Fruit fly (Drosophila melanogaster) whole organism, embryonic: ENCODE measurements around the gene IM33.
A peak's percentile ranks its signal among the peaks of the same experiment; 100 is the strongest.

ENCODE experiments used
- CG10147 ChIP-seq: fragments of 200-800 bp; sonication (Bioruptor generic); optimal IDR thresholded peaks from 2 replicates; lab custom pipeline; 2019; ENCODE audit warnings: missing biosample characterization, mild to moderate bottlenecking, missing genetic modification characterization, moderate library complexity
- CG11398 ChIP-seq: fragments of 200-800 bp; sonication (Bioruptor generic); optimal IDR thresholded peaks from 2 replicates; lab custom pipeline; 2016; ENCODE audit warnings: missing biosample characterization, missing genetic modification characterization
- CG12942 ChIP-seq: fragments of 200-800 bp; sonication (Bioruptor generic); optimal IDR thresholded peaks from 3 replicates; lab custom pipeline; 2016; ENCODE audit warnings: missing biosample characterization, missing genetic modification characterization
- CG13287 ChIP-seq: fragments of 200-800 bp; sonication (Bioruptor generic); IDR thresholded peaks from 2 replicates; pipeline ENCODE4 v1.3.6; 2022; ENCODE audit warnings: missing biosample characterization, missing genetic modification characterization; ENCODE audit not compliant: partially characterized antibody
- CG14050 ChIP-seq: fragments of 200-800 bp; sonication (Bioruptor generic); IDR thresholded peaks from 3 replicates; pipeline ENCODE4 v1.3.6; 2022; ENCODE audit warnings: missing biosample characterization, missing genetic modification characterization
- CG14965 ChIP-seq: fragments of 200-800 bp; sonication (Bioruptor generic); optimal IDR thresholded peaks from 2 replicates; lab custom pipeline; 2016; ENCODE audit warnings: missing biosample characterization, missing genetic modification characterization, borderline replicate concordance
- CG15479 ChIP-seq: fragments of 200-800 bp; sonication (Bioruptor generic); optimal IDR thresholded peaks from 3 replicates; lab custom pipeline; 2019; ENCODE audit warnings: missing biosample characterization, mild to moderate bottlenecking, missing genetic modification characterization, moderate library complexity
- CG16863 ChIP-seq: fragments of 200-800 bp; sonication (Bioruptor generic); optimal IDR thresholded peaks from 3 replicates; lab custom pipeline; 2016; ENCODE audit warnings: missing biosample characterization, missing genetic modification characterization
- CG17328 ChIP-seq: fragments of 200-800 bp; sonication (Bioruptor generic); IDR thresholded peaks from 2 replicates; pipeline ENCODE4 v1.3.6; 2022; ENCODE audit warnings: missing biosample characterization, missing genetic modification characterization
- CG17385 ChIP-seq: fragments of 200-800 bp; sonication (Bioruptor generic); optimal IDR thresholded peaks from 3 replicates; lab custom pipeline; 2018; ENCODE audit warnings: missing biosample characterization, mild to moderate bottlenecking, missing genetic modification characterization
- CG2116 ChIP-seq: fragments of 200-800 bp; sonication (Bioruptor generic); optimal IDR thresholded peaks from 3 replicates; lab custom pipeline; 2018; ENCODE audit warnings: missing biosample characterization, mild to moderate bottlenecking, missing genetic modification characterization
- CG2199 ChIP-seq: fragments of 200-800 bp; sonication (Bioruptor generic); IDR thresholded peaks from 3 replicates; pipeline ENCODE4 v1.3.6; 2022; ENCODE audit warnings: missing biosample characterization, missing genetic modification characterization
- CG31365 ChIP-seq: fragments of 200-800 bp; sonication (Bioruptor generic); optimal IDR thresholded peaks from 2 replicates; lab custom pipeline; 2018; ENCODE audit warnings: missing biosample characterization, mild to moderate bottlenecking, missing genetic modification characterization
- CG34376 ChIP-seq: fragments of 200-800 bp; sonication (Bioruptor generic); optimal IDR thresholded peaks from 2 replicates; lab custom pipeline; 2018; ENCODE audit warnings: missing biosample characterization, mild to moderate bottlenecking, missing genetic modification characterization
- CG8281 ChIP-seq: fragments of 200-800 bp; sonication (Bioruptor generic); optimal IDR thresholded peaks from 2 replicates; lab custom pipeline; 2018; ENCODE audit warnings: missing biosample characterization, mild to moderate bottlenecking, missing genetic modification characterization, moderate library complexity
- Dad ChIP-seq: fragments of 200-800 bp; sonication (Bioruptor generic); optimal IDR thresholded peaks from 3 replicates; lab custom pipeline; 2016; ENCODE audit warnings: missing biosample characterization, missing genetic modification characterization
- Dip3 ChIP-seq: fragments of 200-800 bp; sonication (Bioruptor generic); optimal IDR thresholded peaks from 3 replicates; lab custom pipeline; 2016; ENCODE audit warnings: missing biosample characterization, missing genetic modification characterization
- Fer2 ChIP-seq: fragments of 200-800 bp; sonication (Bioruptor generic); optimal IDR thresholded peaks from 2 replicates; lab custom pipeline; 2018; ENCODE audit warnings: missing biosample characterization, mild to moderate bottlenecking, missing genetic modification characterization, moderate library complexity
- Hey ChIP-seq: fragments of 200-800 bp; sonication (Bioruptor generic); optimal IDR thresholded peaks from 3 replicates; lab custom pipeline; 2018; ENCODE audit warnings: missing biosample characterization, mild to moderate bottlenecking, missing genetic modification characterization
- Hmr ChIP-seq: fragments of 200-800 bp; sonication (Bioruptor generic); optimal IDR thresholded peaks from 3 replicates; lab custom pipeline; 2017; ENCODE audit warnings: mild to moderate bottlenecking, missing biosample characterization, missing genetic modification reagents, missing genetic modification characterization
- Mrtf ChIP-seq: fragments of 200-800 bp; sonication (Bioruptor generic); IDR thresholded peaks from 3 replicates; pipeline ENCODE4 v1.3.6; 2022; ENCODE audit warnings: missing biosample characterization, missing genetic modification characterization
- Opbp ChIP-seq: fragments of 200-800 bp; sonication (Bioruptor generic); IDR thresholded peaks from 3 replicates; pipeline ENCODE4 v1.3.6; 2022; ENCODE audit warnings: missing biosample characterization, missing genetic modification characterization; ENCODE audit not compliant: partially characterized antibody
- Ssrp ChIP-seq: fragments of 200-800 bp; sonication (Bioruptor generic); optimal IDR thresholded peaks from 2 replicates; lab custom pipeline; 2018; ENCODE audit warnings: missing biosample characterization, mild to moderate bottlenecking, missing genetic modification characterization, moderate library complexity
- Trl ChIP-seq, 3 experiments: fragments of >200 bp in 2 of 3; fragments of 200-800 bp in 1 of 3; sonication (Bioruptor generic) in 1 of 3; optimal IDR thresholded peaks; 2 replicates in 1 of 3; 3 replicates in 2 of 3; lab custom pipeline; 2016 to 2017; ENCODE audit warnings: missing biosample characterization in 1 of 3, missing genetic modification characterization in 1 of 3
- YL-1 ChIP-seq: fragments of 200-800 bp; sonication (Bioruptor generic); optimal IDR thresholded peaks from 3 replicates; lab custom pipeline; 2017; ENCODE audit warnings: missing biosample characterization, mild to moderate bottlenecking, missing genetic modification characterization
- btn ChIP-seq: fragments of 200-800 bp; sonication (Bioruptor generic); optimal IDR thresholded peaks from 2 replicates; lab custom pipeline; 2016; ENCODE audit warnings: missing biosample characterization, missing genetic modification characterization
- dysf ChIP-seq: fragments of 200-800 bp; sonication (Bioruptor generic); IDR thresholded peaks from 3 replicates; pipeline ENCODE4 v1.3.6; 2022; ENCODE audit warnings: missing biosample characterization, missing genetic modification characterization
- en ChIP-seq: fragments of 200-800 bp; sonication (Bioruptor generic); optimal IDR thresholded peaks from 2 replicates; lab custom pipeline; 2016; ENCODE audit warnings: missing biosample characterization, missing genetic modification characterization
- jigr1 ChIP-seq: fragments of 200-800 bp; sonication (Bioruptor generic); IDR thresholded peaks from 3 replicates; pipeline ENCODE4 v1.3.6; 2022; ENCODE audit warnings: missing biosample characterization, missing genetic modification characterization
- klu ChIP-seq: fragments of 200-800 bp; sonication (Bioruptor generic); IDR thresholded peaks from 2 replicates; pipeline ENCODE4 v1.3.6; 2022; ENCODE audit warnings: missing biosample characterization, missing genetic modification characterization
- kni ChIP-seq: fragments of 200-800 bp; sonication (Bioruptor generic); optimal IDR thresholded peaks from 3 replicates; lab custom pipeline; 2017; ENCODE audit warnings: mild to moderate bottlenecking, missing biosample characterization, missing genetic modification reagents, missing genetic modification characterization
- nerfin-2 ChIP-seq: fragments of 200-800 bp; sonication (Bioruptor generic); IDR thresholded peaks from 2 replicates; pipeline ENCODE4 v1.3.6; 2022; ENCODE audit warnings: missing biosample characterization, missing genetic modification characterization; ENCODE audit not compliant: partially characterized antibody
- otp ChIP-seq: fragments of 200-800 bp; sonication (Bioruptor generic); IDR thresholded peaks from 3 replicates; pipeline ENCODE4, ENCODE4 v1.3.6; 2022; ENCODE audit warnings: missing biosample characterization, missing genetic modification characterization
- p53 ChIP-seq: fragments of 200-800 bp; sonication (Bioruptor generic); optimal IDR thresholded peaks from 2 replicates; lab custom pipeline; 2016; ENCODE audit warnings: missing biosample characterization, missing genetic modification characterization
- peb ChIP-seq: fragments of 200-800 bp; sonication (Bioruptor generic); IDR thresholded peaks from 2 replicates; pipeline ENCODE4 v1.3.6; 2022; ENCODE audit warnings: missing biosample characterization, missing genetic modification characterization
- pnt ChIP-seq: fragments of 200-800 bp; sonication (Bioruptor generic); optimal IDR thresholded peaks from 3 replicates; lab custom pipeline; 2016; ENCODE audit warnings: missing biosample characterization, missing genetic modification characterization
- psq ChIP-seq: fragments of 200-800 bp; sonication (Bioruptor generic); optimal IDR thresholded peaks from 2 replicates; lab custom pipeline; 2017; ENCODE audit warnings: missing biosample characterization, missing genetic modification characterization
- ranshi ChIP-seq: fragments of 200-800 bp; sonication (Bioruptor generic); IDR thresholded peaks from 2 replicates; pipeline ENCODE4 v1.3.6; 2022; ENCODE audit warnings: missing biosample characterization, missing genetic modification characterization
- sd ChIP-seq: fragments of 200-800 bp; sonication (Bioruptor generic); optimal IDR thresholded peaks from 3 replicates; lab custom pipeline; 2018; ENCODE audit warnings: missing biosample characterization, mild to moderate bottlenecking, missing genetic modification characterization, moderate library complexity
- shn ChIP-seq: fragments of 200-800 bp; sonication (Bioruptor generic); optimal IDR thresholded peaks from 3 replicates; lab custom pipeline; 2016; ENCODE audit warnings: missing biosample characterization, missing genetic modification characterization
- sim ChIP-seq: fragments of 200-800 bp; sonication (Bioruptor generic); IDR thresholded peaks from 2 replicates; pipeline ENCODE4 v1.3.6; 2022; ENCODE audit warnings: missing biosample characterization, missing genetic modification characterization
- sisA ChIP-seq: fragments of 200-800 bp; sonication (Bioruptor generic); IDR thresholded peaks from 2 replicates; pipeline ENCODE4 v1.3.6; 2022; ENCODE audit warnings: missing biosample characterization, missing genetic modification characterization
- slbo ChIP-seq: fragments of 200-800 bp; sonication (Bioruptor generic); IDR thresholded peaks from 2 replicates; pipeline ENCODE4 v1.3.6; 2022; ENCODE audit warnings: missing biosample characterization, missing genetic modification characterization
- stc ChIP-seq: fragments of 200-800 bp; sonication (Bioruptor generic); IDR thresholded peaks from 2 replicates; pipeline ENCODE4 v1.3.6; 2022; ENCODE audit warnings: missing biosample characterization, missing genetic modification characterization
- trem ChIP-seq: fragments of 200-800 bp; optimal IDR thresholded peaks from 3 replicates; lab custom pipeline; 2019; ENCODE audit warnings: missing biosample characterization, mild to moderate bottlenecking, missing genetic modification characterization, moderate library complexity
- trh ChIP-seq: fragments of 200-800 bp; sonication (Bioruptor generic); optimal IDR thresholded peaks from 2 replicates; lab custom pipeline; 2016; ENCODE audit warnings: missing biosample characterization, missing genetic modification characterization
- vnd ChIP-seq: fragments of 200-800 bp; sonication (Bioruptor generic); IDR thresholded peaks from 3 replicates; pipeline ENCODE4 v1.3.6; 2022; ENCODE audit warnings: missing biosample characterization, missing genetic modification characterization; ENCODE audit not compliant: partially characterized antibody
- wdn ChIP-seq: fragments of 200-800 bp; sonication (Bioruptor generic); IDR thresholded peaks from 2 replicates; pipeline ENCODE4 v1.3.6; 2022; ENCODE audit warnings: missing biosample characterization, missing genetic modification characterization
- zen2 ChIP-seq: fragments of 200-800 bp; sonication (Bioruptor generic); IDR thresholded peaks from 3 replicates; pipeline ENCODE4 v1.3.6; 2022; ENCODE audit warnings: missing biosample characterization, missing genetic modification characterization; ENCODE audit not compliant: partially characterized antibody

IM33 gene

DNA sequence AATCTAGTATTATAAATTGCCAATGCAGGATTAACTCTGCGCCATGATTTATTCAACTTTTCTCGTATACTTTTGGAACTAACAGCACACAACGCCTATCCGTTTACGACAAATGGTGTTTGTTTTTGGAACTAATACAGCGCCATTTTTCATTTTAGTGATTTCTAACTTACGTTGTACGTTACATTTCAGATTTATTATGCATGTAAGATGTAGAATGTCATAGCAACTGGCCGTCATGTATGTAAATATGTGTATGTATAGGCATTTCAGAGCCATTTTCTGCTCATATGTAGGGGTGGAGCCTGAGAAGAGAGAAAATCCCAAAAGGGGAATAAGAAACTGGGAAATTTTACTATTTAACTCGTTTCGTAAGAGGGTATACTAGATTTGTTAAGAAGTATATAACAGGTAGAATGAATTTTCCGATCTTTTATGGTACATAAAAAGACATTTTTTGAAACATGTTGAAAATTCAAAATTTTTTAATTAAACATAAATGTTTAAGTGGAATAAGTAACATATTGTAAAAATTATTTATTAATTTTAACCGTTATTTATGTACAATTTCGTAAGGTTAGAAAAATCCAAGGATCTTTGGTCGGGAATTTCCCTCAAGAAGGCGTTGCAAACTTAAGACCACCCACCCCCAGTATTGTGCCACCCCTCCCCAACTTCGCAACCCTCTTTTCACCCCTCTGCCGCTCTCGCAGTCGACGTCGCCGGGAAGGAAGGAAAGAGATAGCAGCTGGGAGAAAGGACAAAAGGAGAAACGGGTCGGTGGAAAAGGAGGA lies 38.9 kb downstream of the IM33 start (continued):
- TF ChIP-seq CG34376 (peak; percentile 7), CG13287 (GFP tag; lab: Robert Waterston, UW) (peak; percentile 51), CG14965 (GFP tag; lab: Kevin White, UChicago) (no peak), shn (GFP tag; lab: Kevin White, UChicago) (no peak), Opbp (peak; percentile 69), CG15479 (GFP tag; lab: Kevin White, UChicago) (no peak), CG8281 (tag; lab: Kevin White, UChicago) (no peak), kni (GFP tag; lab: Kevin White, UChicago) (peak; percentile 14), trh (GFP tag; lab: Kevin White, UChicago) (no peak), slbo (GFP tag; lab: Robert Waterston, UW) (peak; percentile 52; the same call in 1 of the 2 replicates), Trl (optimal IDR thresholded peaks at IDR 0.05; lab: Kevin White, UChicago) (peak; percentile 48 to 60), Trl (GFP tag; optimal IDR thresholded peaks at IDR 0.05; lab: Kevin White, UChicago) (peak; percentile 74), Dip3 (GFP tag; lab: Kevin White, UChicago) (peak; percentile 26), nerfin-2 (GFP tag; lab: Robert Waterston, UW) (no peak), en (GFP tag; lab: Kevin White, UChicago) (no peak), Dad (peak; percentile 35), Ssrp (tag; lab: Kevin White, UChicago) (no peak), Fer2 (tag; lab: Kevin White, UChicago) (no peak), otp (GFP tag; lab: Robert Waterston, UW) (no peak), trem (tag; lab: Kevin White, UChicago) (peak; percentile 47), CG2199 (GFP tag; lab: Robert Waterston, UW) (peak; percentile 73; the same call in 1 of the 3 replicates), CG17385 (GFP tag; lab: Kevin White, UChicago) (peak; percentile 24), Hmr (GFP tag; lab: Kevin White, UChicago) (peak; percentile 64), vnd (GFP tag; lab: Robert Waterston, UW) (no peak), sim (GFP tag; lab: Robert Waterston, UW) (no peak), sd (peak; percentile 84), stc (GFP tag; lab: Robert Waterston, UW) (0 out of 2 replicates have a peak, but pooled peaks have one; percentile 17), CG14050 (GFP tag; lab: Robert Waterston, UW) (no peak), zen2 (no peak), pnt (GFP tag; lab: Kevin White, UChicago) (peak; percentile 62), peb (GFP tag; lab: Robert Waterston, UW) (no peak), CG12942 (GFP tag; lab: Kevin White, UChicago) (peak; percentile 31), CG2116 (GFP tag; lab: Kevin White, UChicago) (no peak), Mrtf (GFP tag; lab: Robert Waterston, UW) (no peak), jigr1 (GFP tag; lab: Robert Waterston, UW) (no peak), p53 (GFP tag; lab: Kevin White, UChicago) (peak; percentile 51), ranshi (GFP tag; lab: Robert Waterston, UW) (peak; percentile 39; the same call in 1 of the 2 replicates), dysf (peak; percentile 3; the same call in 1 of the 3 replicates), CG17328 (GFP tag; lab: Robert Waterston, UW) (peak; percentile 51; the same call in 1 of the 2 replicates), YL-1 (GFP tag; lab: Kevin White, UChicago) (no peak), CG10147 (peak; percentile 30), Hey (tag; lab: Kevin White, UChicago) (no peak), CG16863 (GFP tag; lab: Kevin White, UChicago) (peak; percentile 59), CG31365 (peak; percentile 55), wdn (no peak), btn (GFP tag; lab: Kevin White, UChicago) (no peak), psq (GFP tag; lab: Kevin White, UChicago) (no peak), klu (GFP tag; lab: Robert Waterston, UW) (no peak), CG11398 (GFP tag; lab: Kevin White, UChicago) (no peak), sisA (GFP tag; lab: Robert Waterston, UW) (peak; percentile 57)
